Fruit fly (Drosophila melanogaster) whole organism, embryonic: ENCODE measurements around the gene chif.

Experiments
- Ada2b ChIP-seq: fragments of 200-800 bp; sonication (Bioruptor generic); IDR thresholded peaks from 2 replicates; pipeline ENCODE4 v1.3.6; 2022; ENCODE audit warnings: missing biosample characterization, missing genetic modification characterization
- Aef1 ChIP-seq: fragments of 200-800 bp; sonication (Bioruptor generic); IDR thresholded peaks from 3 replicates; pipeline ENCODE4 v1.3.6; 2022; ENCODE audit warnings: missing biosample characterization, missing genetic modification characterization
- Asciz ChIP-seq: fragments of 200-800 bp; sonication (Bioruptor generic); optimal IDR thresholded peaks from 2 replicates; lab custom pipeline; 2017; ENCODE audit warnings: missing biosample characterization, mild to moderate bottlenecking, missing genetic modification characterization, missing genetic modification reagents
- Awh ChIP-seq: fragments of 200-800 bp; sonication (Bioruptor generic); IDR thresholded peaks from 2 replicates; pipeline ENCODE4, ENCODE4 v1.3.6; 2022; ENCODE audit warnings: missing biosample characterization, missing genetic modification characterization
- CG10147 ChIP-seq: fragments of 200-800 bp; sonication (Bioruptor generic); optimal IDR thresholded peaks from 2 replicates; lab custom pipeline; 2019; ENCODE audit warnings: missing biosample characterization, mild to moderate bottlenecking, missing genetic modification characterization, moderate library complexity
- CG10431 ChIP-seq: fragments of 200-800 bp; sonication (Bioruptor generic); optimal IDR thresholded peaks from 3 replicates; lab custom pipeline; 2018; ENCODE audit warnings: missing biosample characterization, mild to moderate bottlenecking, missing genetic modification characterization
- CG11085 ChIP-seq: fragments of 200-800 bp; sonication (Bioruptor generic); IDR thresholded peaks from 2 replicates; pipeline ENCODE4 v1.3.6; 2022; ENCODE audit warnings: missing biosample characterization, missing genetic modification characterization
- CG11456 ChIP-seq: fragments of 200-800 bp; sonication (Bioruptor generic); IDR thresholded peaks from 3 replicates; pipeline ENCODE4 v1.3.6; 2022; ENCODE audit warnings: missing biosample characterization, missing genetic modification characterization
- CG15011 ChIP-seq: fragments of 200-800 bp; sonication (Bioruptor generic); optimal IDR thresholded peaks from 3 replicates; lab custom pipeline; 2018; ENCODE audit warnings: missing biosample characterization, mild to moderate bottlenecking, missing genetic modification characterization
- CG15269 ChIP-seq: fragments of 200-800 bp; sonication (Bioruptor generic); optimal IDR thresholded peaks from 2 replicates; lab custom pipeline; 2018; ENCODE audit warnings: missing biosample characterization, mild to moderate bottlenecking, missing genetic modification characterization, moderate library complexity
- CG2712 ChIP-seq: fragments of 200-800 bp; optimal IDR thresholded peaks from 3 replicates; lab custom pipeline; 2019; ENCODE audit warnings: missing biosample characterization, mild to moderate bottlenecking, missing genetic modification characterization, moderate library complexity
- CG31224 ChIP-seq: fragments of 200-800 bp; sonication (Bioruptor generic); IDR thresholded peaks from 2 replicates; pipeline ENCODE4 v1.3.6; 2022; ENCODE audit warnings: missing biosample characterization, missing genetic modification characterization
- CG31388 ChIP-seq: fragments of 200-800 bp; sonication (Bioruptor generic); optimal IDR thresholded peaks from 2 replicates; lab custom pipeline; 2016; ENCODE audit warnings: missing biosample characterization, missing genetic modification characterization
- CG33213 ChIP-seq: fragments of 200-800 bp; sonication (Bioruptor generic); optimal IDR thresholded peaks from 3 replicates; lab custom pipeline; 2016; ENCODE audit warnings: missing biosample characterization, missing genetic modification characterization
- CG33557 ChIP-seq: fragments of 200-800 bp; sonication (Bioruptor generic); optimal IDR thresholded peaks from 2 replicates; lab custom pipeline; 2019; ENCODE audit warnings: missing biosample characterization, mild to moderate bottlenecking, missing genetic modification characterization, moderate library complexity
- CG4854 ChIP-seq: fragments of 200-800 bp; sonication (Bioruptor generic); optimal IDR thresholded peaks from 2 replicates; lab custom pipeline; 2016; ENCODE audit warnings: missing biosample characterization, missing genetic modification characterization, inconsistent platforms
- CG6272 ChIP-seq: fragments of 200-800 bp; sonication (Bioruptor generic); IDR thresholded peaks from 2 replicates; pipeline ENCODE4 v1.3.6; 2022; ENCODE audit warnings: missing biosample characterization, missing genetic modification characterization
- CG6765 ChIP-seq: fragments of 200-800 bp; sonication (Bioruptor generic); optimal IDR thresholded peaks from 3 replicates; lab custom pipeline; 2017; ENCODE audit warnings: missing biosample characterization, mild to moderate bottlenecking, missing genetic modification characterization
- CG7357 ChIP-seq: fragments of 200-800 bp; sonication (Bioruptor generic); IDR thresholded peaks from 3 replicates; pipeline ENCODE4 v1.3.6; 2022; ENCODE audit warnings: missing biosample characterization, missing genetic modification characterization
- CG9876 ChIP-seq: fragments of 200-800 bp; sonication (Bioruptor generic); optimal IDR thresholded peaks from 2 replicates; lab custom pipeline; 2016; ENCODE audit warnings: missing biosample characterization, missing genetic modification characterization
- D ChIP-seq, 2 experiments: fragments of 200-800 bp in 1 of 2; fragments of >200 bp in 1 of 2; sonication (Bioruptor generic) in 1 of 2; optimal IDR thresholded peaks; 2 replicates in 1 of 2; 3 replicates in 1 of 2; lab custom pipeline; 2017; ENCODE audit warnings: mild to moderate bottlenecking in 1 of 2, missing biosample characterization in 1 of 2, missing genetic modification characterization in 1 of 2, missing genetic modification reagents in 1 of 2
- Dbx ChIP-seq: fragments of 200-800 bp; sonication (Bioruptor generic); IDR thresholded peaks from 3 replicates; pipeline ENCODE4 v1.3.6; 2022; ENCODE audit warnings: missing biosample characterization, missing genetic modification characterization
- Dfd ChIP-seq, 2 experiments: fragments of >200 bp; optimal IDR thresholded peaks; 2 replicates each; lab custom pipeline; 2017; ENCODE audit warnings: missing biosample characterization in 2 of 2, missing genetic modification characterization in 2 of 2
- Dll ChIP-seq: fragments of 200-800 bp; sonication (Bioruptor generic); IDR thresholded peaks from 4 replicates; pipeline ENCODE4 v1.3.6; 2022; ENCODE audit warnings: missing biosample characterization, missing genetic modification characterization; ENCODE audit not compliant: partially characterized antibody
- Doc2 ChIP-seq: fragments of 200-800 bp; sonication (Bioruptor generic); IDR thresholded peaks from 2 replicates; pipeline ENCODE4 v1.3.6; 2022; ENCODE audit warnings: missing biosample characterization, missing genetic modification characterization
- E2f2 ChIP-seq: fragments of 200-800 bp; sonication (Bioruptor generic); IDR thresholded peaks from 2 replicates; pipeline ENCODE4 v1.3.6; 2022; ENCODE audit warnings: missing biosample characterization, missing genetic modification characterization
- H2.0 ChIP-seq: fragments of 200-800 bp; sonication (Bioruptor generic); IDR thresholded peaks from 2 replicates; pipeline ENCODE4 v1.3.6; 2022; ENCODE audit warnings: missing biosample characterization, missing genetic modification characterization
- HLHmδ ChIP-seq: fragments of 200-800 bp; sonication (Bioruptor generic); optimal IDR thresholded peaks from 2 replicates; lab custom pipeline; 2018; ENCODE audit warnings: missing biosample characterization, mild to moderate bottlenecking, missing genetic modification characterization, moderate library complexity
- HmgZ ChIP-seq: fragments of 200-800 bp; sonication (Bioruptor generic); optimal IDR thresholded peaks from 2 replicates; lab custom pipeline; 2018; ENCODE audit warnings: missing biosample characterization, mild to moderate bottlenecking, missing genetic modification characterization
- Hr51 ChIP-seq, 2 experiments: fragments of 200-800 bp; sonication (Bioruptor generic); optimal IDR thresholded peaks; 2 replicates in 1 of 2; 3 replicates in 1 of 2; lab custom pipeline; 2016 to 2018; ENCODE audit warnings: missing biosample characterization in 2 of 2, missing genetic modification characterization in 2 of 2, mild to moderate bottlenecking in 1 of 2, moderate library complexity in 1 of 2
- Jarid2 ChIP-seq: fragments of 200-800 bp; sonication (Bioruptor generic); optimal IDR thresholded peaks from 3 replicates; lab custom pipeline; 2017; ENCODE audit warnings: mild to moderate bottlenecking, missing biosample characterization, missing genetic modification reagents, missing genetic modification characterization
- NC2α ChIP-seq: fragments of 200-800 bp; sonication (Bioruptor generic); optimal IDR thresholded peaks from 2 replicates; lab custom pipeline; 2016; ENCODE audit warnings: missing biosample characterization, missing genetic modification characterization
- Nf-YB ChIP-seq: fragments of 200-800 bp; sonication (Bioruptor generic); optimal IDR thresholded peaks from 3 replicates; lab custom pipeline; 2019; ENCODE audit warnings: missing biosample characterization, mild to moderate bottlenecking, missing genetic modification characterization, moderate library complexity
- Trl ChIP-seq, 3 experiments: fragments of >200 bp in 2 of 3; fragments of 200-800 bp in 1 of 3; sonication (Bioruptor generic) in 1 of 3; optimal IDR thresholded peaks; 2 replicates in 1 of 3; 3 replicates in 2 of 3; lab custom pipeline; 2016 to 2017; ENCODE audit warnings: missing biosample characterization in 1 of 3, missing genetic modification characterization in 1 of 3
- Vsx1 ChIP-seq: fragments of 200-800 bp; sonication (Bioruptor generic); optimal IDR thresholded peaks from 2 replicates; lab custom pipeline; 2017; ENCODE audit warnings: missing biosample characterization, mild to moderate bottlenecking, missing genetic modification characterization, missing genetic modification reagents
- btn ChIP-seq: fragments of 200-800 bp; sonication (Bioruptor generic); optimal IDR thresholded peaks from 2 replicates; lab custom pipeline; 2016; ENCODE audit warnings: missing biosample characterization, missing genetic modification characterization
- croc ChIP-seq: fragments of 200-800 bp; sonication (Bioruptor generic); conservative IDR thresholded peaks from 3 replicates; pipeline ENCODE4 v1.3.6; 2022; ENCODE audit warnings: missing biosample characterization, missing genetic modification characterization
- dimm ChIP-seq: fragments of 200-800 bp; sonication (Bioruptor generic); IDR thresholded peaks from 2 replicates; pipeline ENCODE4 v1.3.6; 2022; ENCODE audit warnings: missing biosample characterization, missing genetic modification characterization
- grau ChIP-seq: fragments of 200-800 bp; optimal IDR thresholded peaks from 3 replicates; lab custom pipeline; 2019; ENCODE audit warnings: missing biosample characterization, mild to moderate bottlenecking, missing genetic modification characterization, moderate library complexity
- h ChIP-seq: fragments of >200 bp; optimal IDR thresholded peaks from 2 replicates; lab custom pipeline; 2017
- hkb ChIP-seq, 2 experiments: fragments of 200-800 bp in 1 of 2; fragments of >200 bp in 1 of 2; sonication (Bioruptor generic) in 1 of 2; IDR thresholded peaks in 1 of 2; optimal IDR thresholded peaks in 1 of 2; 2 replicates each; pipeline versions ENCODE4 v1.3.6 to Lab custom; 2017 to 2022; ENCODE audit warnings: missing biosample characterization in 1 of 2, missing genetic modification characterization in 1 of 2
- onecut ChIP-seq: fragments of 200-800 bp; sonication (Bioruptor generic); IDR thresholded peaks from 2 replicates; pipeline ENCODE4 v1.3.6; 2022; ENCODE audit warnings: missing biosample characterization, missing genetic modification characterization
- repo ChIP-seq: fragments of 200-800 bp; sonication (Bioruptor generic); optimal IDR thresholded peaks from 2 replicates; lab custom pipeline; 2016; ENCODE audit warnings: missing biosample characterization, missing genetic modification characterization
- sc ChIP-seq, 3 experiments: fragments of >200 bp in 2 of 3; fragments of 200-800 bp in 1 of 3; sonication (Bioruptor generic) in 1 of 3; optimal IDR thresholded peaks; 2 replicates in 2 of 3; 3 replicates in 1 of 3; lab custom pipeline; 2017; ENCODE audit warnings: mild to moderate bottlenecking in 1 of 3, missing biosample characterization in 1 of 3, missing genetic modification characterization in 1 of 3, missing genetic modification reagents in 1 of 3
- stwl ChIP-seq: fragments of 200-800 bp; sonication (Bioruptor generic); optimal IDR thresholded peaks from 3 replicates; lab custom pipeline; 2018; ENCODE audit warnings: missing biosample characterization, mild to moderate bottlenecking, missing genetic modification characterization, moderate library complexity
- ttk ChIP-seq: fragments of 200-800 bp; sonication (Bioruptor generic); IDR thresholded peaks from 2 replicates; pipeline ENCODE4 v2.1.2; 2022; ENCODE audit warnings: missing biosample characterization, missing genetic modification characterization
- zf30C ChIP-seq: fragments of 200-800 bp; sonication (Bioruptor generic); optimal IDR thresholded peaks from 3 replicates; lab custom pipeline; 2018; ENCODE audit warnings: missing biosample characterization, mild to moderate bottlenecking, missing genetic modification characterization

The chif gene

dm6 chr2L:16352585-16353580, at the start of gene chif, which contains the start of the genes Hyls1 and CG4455 (continued):
- TF ChIP-seq btn (GFP tag; lab: Kevin White, UChicago) (no peak), CG10147 (peak; percentile 41), Ada2b (GFP tag; lab: Robert Waterston, UW) (no peak), Awh (GFP tag; lab: Robert Waterston, UW) (no peak), NC2α (GFP tag; lab: Kevin White, UChicago) (no peak), Nf-YB (no peak), D (optimal IDR thresholded peaks at IDR 0.05; lab: Kevin White, UChicago) (peak; percentile 67), D (GFP tag; optimal IDR thresholded peaks at IDR 0.05; lab: Kevin White, UChicago) (peak; percentile 40), HmgZ (peak; percentile 29), CG33213 (GFP tag; lab: Kevin White, UChicago) (no peak), CG31388 (GFP tag; lab: Kevin White, UChicago) (no peak), croc (GFP tag; lab: Robert Waterston, UW) (no peak), CG15269 (tag; lab: Kevin White, UChicago) (peak; percentile 54), repo (GFP tag; lab: Kevin White, UChicago) (no peak), CG6765 (no peak), dimm (GFP tag; lab: Robert Waterston, UW) (no peak), CG4854 (GFP tag; lab: Kevin White, UChicago) (no peak), ttk (GFP tag; lab: Robert Waterston, UW) (no peak), Dll (GFP tag; lab: Robert Waterston, UW) (peak; percentile 95), CG6272 (GFP tag; lab: Robert Waterston, UW) (no peak), CG15011 (GFP tag; lab: Kevin White, UChicago) (peak; percentile 12), Trl (optimal IDR thresholded peaks at IDR 0.05; lab: Kevin White, UChicago) (no peak), Trl (GFP tag; optimal IDR thresholded peaks at IDR 0.05; lab: Kevin White, UChicago) (no peak), h (no peak), CG2712 (tag; lab: Kevin White, UChicago) (peak; percentile 73), E2f2 (GFP tag; lab: Robert Waterston, UW) (peak; percentile 49), HLHmδ (no peak), H2.0 (GFP tag; lab: Robert Waterston, UW) (no peak), CG9876 (GFP tag; lab: Kevin White, UChicago) (no peak), sc (optimal IDR thresholded peaks at IDR 0.05; lab: Kevin White, UChicago) (no peak), sc (GFP tag; optimal IDR thresholded peaks at IDR 0.05; lab: Kevin White, UChicago) (no peak), onecut (no peak), Doc2 (GFP tag; lab: Robert Waterston, UW) (no peak), CG31224 (GFP tag; lab: Robert Waterston, UW) (no peak), CG33557 (GFP tag; lab: Kevin White, UChicago) (peak; percentile 27), CG7357 (GFP tag; lab: Robert Waterston, UW) (no peak), Dbx (GFP tag; lab: Robert Waterston, UW) (no peak), Asciz (peak; percentile 32), hkb (optimal IDR thresholded peaks at IDR 0.05; lab: Kevin White, UChicago) (peak; percentile 82), hkb (GFP tag; IDR thresholded peaks at IDR 0.05; lab: Robert Waterston, UW) (no peak), grau (tag; lab: Kevin White, UChicago) (no peak), Dfd (GFP tag; optimal IDR thresholded peaks at IDR 0.05; lab: Kevin White, UChicago) (no peak), CG11456 (GFP tag; lab: Robert Waterston, UW) (no peak), Vsx1 (GFP tag; lab: Kevin White, UChicago) (no peak), CG10431 (GFP tag; lab: Kevin White, UChicago) (no peak), Aef1 (GFP tag; lab: Robert Waterston, UW) (no peak), zf30C (no peak), stwl (tag; lab: Kevin White, UChicago) (peak; percentile 71), CG11085 (GFP tag; lab: Robert Waterston, UW) (no peak), Hr51 (GFP tag; optimal IDR thresholded peaks at IDR 0.05; lab: Kevin White, UChicago) (peak in 1 of 2 experiments; percentile 17), Jarid2 (GFP tag; lab: Kevin White, UChicago) (peak; percentile 16)
